Worm (Caenorhabditis elegans) whole organism, L4 larva: ENCODE measurements around the gene hrg-5.

Experiments
- R02D3.7 ChIP-seq: fragments of 150-350 bp; sonication (generic microtip); optimal IDR thresholded peaks from 3 replicates; lab custom pipeline; 2014; ENCODE audit warnings: missing biosample characterization, missing genetic modification characterization
- ZK337.2 ChIP-seq: fragments of 200-800 bp; sonication (Bioruptor generic); IDR thresholded peaks from 2 replicates; pipeline ENCODE4 v1.3.6; 2022; ENCODE audit warnings: missing genetic modification reagents, missing genetic modification characterization, missing compliant biosample characterization
- daf-19 ChIP-seq: fragments of 200-800 bp; sonication (Bioruptor generic); conservative IDR thresholded peaks from 2 replicates; pipeline ENCODE4 v1.3.6; 2022; ENCODE audit warnings: missing genetic modification characterization, missing compliant biosample characterization
- fkh-10 ChIP-seq: fragments of 150-350 bp; optimal IDR thresholded peaks from 2 replicates; lab custom pipeline; 2014; ENCODE audit warnings: missing biosample characterization, missing genetic modification reagents, missing genetic modification characterization
- madf-9 ChIP-seq: fragments of 200-800 bp; sonication (Bioruptor generic); conservative IDR thresholded peaks from 2 replicates; pipeline ENCODE4 v1.3.6; 2022; ENCODE audit warnings: missing genetic modification reagents, missing genetic modification characterization, missing compliant biosample characterization
- mdl-1 ChIP-seq, 2 experiments: fragments of 150-350 bp in 1 of 2; sonication (generic microtip) in 1 of 2; optimal IDR thresholded peaks; 2 replicates each; lab custom pipeline; 2014 to 2017; ENCODE audit warnings: missing biosample characterization in 2 of 2, missing genetic modification characterization in 2 of 2
- nhr-25 ChIP-seq: sonication (generic microtip); optimal IDR thresholded peaks from 2 replicates; lab custom pipeline; 2017; ENCODE audit warnings: missing genetic modification characterization, mild to moderate bottlenecking, missing compliant biosample characterization, antibody characterized with exemption, moderate library complexity, borderline replicate concordance; ENCODE audit not compliant: insufficient read depth
- nhr-42 ChIP-seq: fragments of 200-800 bp; sonication (Bioruptor generic); IDR thresholded peaks from 2 replicates; pipeline ENCODE4 v1.3.6; 2022; ENCODE audit warnings: missing genetic modification characterization, missing compliant biosample characterization
- sdz-12 ChIP-seq: fragments of 200-800 bp; sonication (Bioruptor generic); optimal IDR thresholded peaks from 2 replicates; lab custom pipeline; 2018; ENCODE audit warnings: mild to moderate bottlenecking, missing genetic modification characterization, missing compliant biosample characterization
- unc-130 ChIP-seq: sonication (generic microtip); optimal IDR thresholded peaks from 2 replicates; lab custom pipeline; 2016; ENCODE audit warnings: missing genetic modification reagents, missing genetic modification characterization, missing compliant biosample characterization
- zag-1 ChIP-seq: fragments of 150-350 bp; optimal IDR thresholded peaks from 2 replicates; lab custom pipeline; 2014; ENCODE audit warnings: missing biosample characterization, missing genetic modification characterization
- zfp-2 ChIP-seq: sonication (generic microtip); optimal IDR thresholded peaks from 2 replicates; lab custom pipeline; 2016; ENCODE audit warnings: mild to moderate bottlenecking, missing genetic modification characterization, missing compliant biosample characterization
- ztf-11 ChIP-seq: fragments of 150-350 bp; optimal IDR thresholded peaks from 2 replicates; lab custom pipeline; 2014; ENCODE audit warnings: missing biosample characterization, missing genetic modification characterization

DNA sequence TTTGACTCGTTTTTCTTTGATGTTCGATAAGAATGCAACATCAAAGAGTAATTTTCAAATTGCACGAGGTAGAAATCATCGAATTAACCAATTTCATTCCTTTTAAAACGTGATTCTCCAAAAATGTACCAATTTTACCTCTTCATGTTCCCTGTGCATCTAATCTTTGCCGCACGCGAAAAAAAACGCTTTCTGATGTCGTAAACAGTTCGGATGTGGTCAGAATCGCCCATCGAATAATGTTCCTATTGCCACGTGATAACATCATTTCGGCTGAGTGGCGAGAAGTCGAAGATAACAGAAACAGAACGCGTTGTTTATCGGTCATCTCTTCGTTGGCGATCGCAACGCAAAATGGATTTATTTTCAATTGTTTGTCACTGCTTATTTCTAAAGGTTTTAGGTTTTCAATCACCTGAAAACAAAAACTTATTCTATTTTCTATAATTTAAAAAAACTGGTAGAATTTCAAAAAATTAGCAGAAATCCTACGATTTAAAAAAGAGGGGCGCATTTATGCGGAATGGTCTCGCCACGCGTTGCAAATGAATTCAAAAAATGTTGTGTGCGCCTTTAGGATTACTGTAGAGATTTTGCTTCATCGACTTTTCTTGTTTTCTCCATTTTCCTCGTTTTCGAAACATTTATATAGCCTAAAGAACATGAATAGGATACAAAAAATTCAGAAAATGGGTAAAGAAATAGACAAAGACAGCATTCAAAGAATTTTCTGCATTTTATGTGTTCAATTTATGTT is 7.5 kb downstream of the hrg-5 start, which contains the start of gene mogs-1:
- TF ChIP-seq ZK337.2 (GFP tag; lab: Robert Waterston, UW) (no peak), madf-9 (GFP tag; lab: Robert Waterston, UW) (no peak), R02D3.7 (tag; lab: Kevin White, UChicago) (no peak), daf-19 (GFP tag; lab: Robert Waterston, UW) (no peak), nhr-25 (tag; lab: Kevin White, UChicago) (peak; percentile 44), sdz-12 (GFP tag; lab: Kevin White, UChicago) (no peak), zfp-2 (no peak), fkh-10 (GFP tag; lab: Kevin White, UChicago) (no peak), zag-1 (tag; lab: Kevin White, UChicago) (no peak), ztf-11 (tag; lab: Kevin White, UChicago) (no peak), mdl-1 (tag; optimal IDR thresholded peaks at IDR 0.05; lab: Kevin White, UChicago) (peak in 1 of 2 experiments; percentile 87), unc-130 (no peak), nhr-42 (GFP tag; lab: Robert Waterston, UW) (0 out of 2 replicates have a peak, but pooled peaks have one; percentile 36)
